Worm (Caenorhabditis elegans) whole organism, early embryonic: Measurements from ENCODE around the gene R08C7.4.

Experiments
- B0310.2 ChIP-seq: sonication (generic microtip); optimal IDR thresholded peaks from 2 replicates; lab custom pipeline; 2016; ENCODE audit warnings: mild to moderate bottlenecking, missing genetic modification characterization, missing compliant biosample characterization
- F13C5.2 ChIP-seq: sonication (generic microtip); optimal IDR thresholded peaks from 2 replicates; lab custom pipeline; 2017; ENCODE audit warnings: mild to moderate bottlenecking, missing genetic modification characterization, inconsistent platforms, missing compliant biosample characterization
- aly-1 ChIP-seq: sonication (generic microtip); optimal IDR thresholded peaks from 2 replicates; lab custom pipeline; 2016; ENCODE audit warnings: missing genetic modification characterization, missing compliant biosample characterization
- ama-1 ChIP-seq: fragments of 150-350 bp; optimal IDR thresholded peaks from 2 replicates; lab custom pipeline; 2014
- ceh-13 ChIP-seq: fragments of 200-800 bp; sonication (Bioruptor generic); optimal IDR thresholded peaks from 2 replicates; lab custom pipeline; 2018; ENCODE audit warnings: mild to moderate bottlenecking, missing genetic modification characterization, missing compliant biosample characterization
- ceh-36 ChIP-seq: sonication (generic microtip); optimal IDR thresholded peaks from 2 replicates; lab custom pipeline; 2016; ENCODE audit warnings: missing genetic modification characterization, inconsistent platforms, missing compliant biosample characterization
- ets-7 ChIP-seq: sonication (generic microtip); optimal IDR thresholded peaks from 2 replicates; lab custom pipeline; 2016; ENCODE audit warnings: missing genotype, missing genetic modification characterization, missing compliant biosample characterization
- flt-1 ChIP-seq: fragments of 200-800 bp; sonication (Bioruptor generic); IDR thresholded peaks from 2 replicates; pipeline ENCODE4 v1.3.6; 2022; ENCODE audit warnings: missing genetic modification characterization, missing compliant biosample characterization
- hmbx-1 ChIP-seq: sonication (generic microtip); optimal IDR thresholded peaks from 2 replicates; lab custom pipeline; 2016; ENCODE audit warnings: mild to moderate bottlenecking, missing genetic modification characterization, missing compliant biosample characterization
- hmg-4 ChIP-seq: fragments of 200-800 bp; sonication (Bioruptor generic); optimal IDR thresholded peaks from 2 replicates; lab custom pipeline; 2018; ENCODE audit warnings: mild to moderate bottlenecking, missing genetic modification characterization, missing compliant biosample characterization
- hnd-1 ChIP-seq: sonication (generic microtip); optimal IDR thresholded peaks from 2 replicates; lab custom pipeline; 2016; ENCODE audit warnings: missing genetic modification characterization, missing compliant biosample characterization
- pes-1 ChIP-seq: fragments of 200-800 bp; sonication (Bioruptor generic); IDR thresholded peaks from 2 replicates; pipeline ENCODE4 v1.3.6; 2022; ENCODE audit warnings: missing genetic modification reagents, missing genetic modification characterization, missing compliant biosample characterization
- scrt-1 ChIP-seq: fragments of 200-800 bp; sonication (Bioruptor generic); IDR thresholded peaks from 2 replicates; pipeline ENCODE4 v1.3.6; 2022; ENCODE audit warnings: missing genetic modification characterization, missing compliant biosample characterization
- sea-1 ChIP-seq: fragments of 200-800 bp; sonication (Bioruptor generic); conservative IDR thresholded peaks from 2 replicates; pipeline ENCODE4 v1.3.6; 2022; ENCODE audit warnings: missing genetic modification characterization, missing compliant biosample characterization
- tbx-11 ChIP-seq: fragments of 200-800 bp; sonication (Bioruptor generic); IDR thresholded peaks from 2 replicates; pipeline ENCODE4 v1.3.6; 2022; ENCODE audit warnings: missing genetic modification characterization, missing compliant biosample characterization
- tbx-37 ChIP-seq: fragments of 200-800 bp; sonication (Bioruptor generic); conservative IDR thresholded peaks from 2 replicates; pipeline ENCODE4 v1.3.6; 2022; ENCODE audit warnings: missing genetic modification reagents, missing genetic modification characterization, missing compliant biosample characterization
- tra-4 ChIP-seq: sonication (generic microtip); optimal IDR thresholded peaks from 2 replicates; lab custom pipeline; 2017; ENCODE audit warnings: missing genetic modification characterization, missing compliant biosample characterization

Gene R08C7.4

DNA sequence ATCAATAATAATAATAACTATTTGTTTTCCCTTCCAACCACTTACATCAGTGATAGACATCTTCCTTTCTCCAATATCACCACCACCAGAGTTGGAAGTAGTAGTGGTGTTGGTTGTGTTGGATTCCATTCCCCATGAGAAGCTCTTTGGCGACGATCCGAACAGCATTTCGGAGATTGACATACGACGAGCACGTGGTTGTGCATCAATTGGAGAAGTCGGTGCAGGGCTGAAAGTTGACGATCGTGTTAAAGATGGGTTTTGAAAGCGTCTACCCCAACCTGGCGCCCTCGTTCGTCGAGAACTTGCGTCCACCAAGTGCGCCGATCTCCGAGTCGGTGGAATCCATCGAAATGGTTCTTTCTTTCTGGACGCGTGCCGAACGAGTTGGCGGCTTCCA lies 34.2 kb downstream of the R08C7.4 start:
- TF ChIP-seq scrt-1 (GFP tag; lab: Robert Waterston, UW): no peak
- TF ChIP-seq pes-1 (GFP tag; lab: Robert Waterston, UW): no peak
- TF ChIP-seq tbx-37 (GFP tag; lab: Robert Waterston, UW): no peak
- TF ChIP-seq tbx-11: no peak
- no peak for TF ChIP-seq flt-1 (GFP tag; lab: Robert Waterston, UW)
- TF ChIP-seq ets-7 (tag; lab: Kevin White, UChicago): no peak
- no peak for TF ChIP-seq tra-4 (tag; lab: Kevin White, UChicago)

DNA sequence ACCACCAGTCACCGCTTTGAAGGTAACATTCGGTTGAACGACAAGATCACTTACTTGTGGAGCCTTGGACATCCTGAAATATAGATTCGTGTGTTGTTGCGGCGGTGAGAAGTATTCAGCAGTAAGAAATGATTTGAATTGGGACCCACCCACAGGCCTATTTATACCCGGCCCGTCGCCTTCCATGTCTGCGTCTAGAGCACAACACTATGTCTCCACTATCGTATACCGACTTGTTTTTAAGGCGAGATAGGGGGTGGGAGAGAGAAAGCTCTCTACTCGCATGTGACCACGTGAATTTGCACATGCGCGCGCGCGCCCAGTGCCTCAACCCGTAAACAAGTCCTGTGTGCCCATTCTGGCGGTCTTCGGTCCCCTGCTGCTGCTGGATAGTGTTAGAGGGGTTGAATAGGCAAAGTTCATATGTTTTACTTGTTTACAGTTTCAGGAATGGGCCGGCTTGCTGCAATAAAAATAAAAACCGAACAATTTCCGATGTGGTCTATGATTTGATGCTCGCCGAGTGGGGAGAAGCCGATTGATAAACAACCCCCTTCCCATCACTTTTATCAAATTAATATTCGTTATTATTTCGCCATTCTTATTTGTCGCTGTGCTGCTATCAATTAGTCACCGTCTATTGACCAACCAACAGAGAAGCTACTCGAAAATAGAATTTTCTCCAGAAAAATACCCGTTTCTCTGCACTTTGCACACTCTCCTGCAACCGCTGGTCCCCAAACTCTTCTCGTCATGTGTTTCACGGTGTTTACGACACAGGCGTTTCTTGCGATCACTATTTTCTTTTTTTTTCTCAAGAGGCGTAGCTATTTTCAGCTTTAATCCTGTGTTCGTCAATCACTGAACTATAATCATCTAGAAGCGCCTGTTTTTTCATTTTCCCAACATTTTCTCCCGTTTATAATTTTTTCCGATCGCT lies 35.2 kb downstream of the R08C7.4 start:
- TF ChIP-seq ama-1 (lab: Kevin White, UChicago) (no peak), flt-1 (GFP tag; lab: Robert Waterston, UW) (no peak), tbx-11 (no peak), ceh-36 (tag; lab: Kevin White, UChicago) (no peak), hmbx-1 (no peak), hnd-1 (tag; lab: Kevin White, UChicago) (no peak), F13C5.2 (tag; lab: Kevin White, UChicago) (no peak), hmg-4 (GFP tag; lab: Kevin White, UChicago) (no peak), scrt-1 (GFP tag; lab: Robert Waterston, UW) (no peak), pes-1 (GFP tag; lab: Robert Waterston, UW) (no peak), B0310.2 (tag; lab: Kevin White, UChicago) (no peak), ets-7 (tag; lab: Kevin White, UChicago) (no peak), tra-4 (tag; lab: Kevin White, UChicago) (no peak), tbx-37 (GFP tag; lab: Robert Waterston, UW) (no peak), sea-1 (no peak), ceh-13 (GFP tag; lab: Kevin White, UChicago) (no peak), aly-1 (tag; lab: Kevin White, UChicago) (no peak)

DNA sequence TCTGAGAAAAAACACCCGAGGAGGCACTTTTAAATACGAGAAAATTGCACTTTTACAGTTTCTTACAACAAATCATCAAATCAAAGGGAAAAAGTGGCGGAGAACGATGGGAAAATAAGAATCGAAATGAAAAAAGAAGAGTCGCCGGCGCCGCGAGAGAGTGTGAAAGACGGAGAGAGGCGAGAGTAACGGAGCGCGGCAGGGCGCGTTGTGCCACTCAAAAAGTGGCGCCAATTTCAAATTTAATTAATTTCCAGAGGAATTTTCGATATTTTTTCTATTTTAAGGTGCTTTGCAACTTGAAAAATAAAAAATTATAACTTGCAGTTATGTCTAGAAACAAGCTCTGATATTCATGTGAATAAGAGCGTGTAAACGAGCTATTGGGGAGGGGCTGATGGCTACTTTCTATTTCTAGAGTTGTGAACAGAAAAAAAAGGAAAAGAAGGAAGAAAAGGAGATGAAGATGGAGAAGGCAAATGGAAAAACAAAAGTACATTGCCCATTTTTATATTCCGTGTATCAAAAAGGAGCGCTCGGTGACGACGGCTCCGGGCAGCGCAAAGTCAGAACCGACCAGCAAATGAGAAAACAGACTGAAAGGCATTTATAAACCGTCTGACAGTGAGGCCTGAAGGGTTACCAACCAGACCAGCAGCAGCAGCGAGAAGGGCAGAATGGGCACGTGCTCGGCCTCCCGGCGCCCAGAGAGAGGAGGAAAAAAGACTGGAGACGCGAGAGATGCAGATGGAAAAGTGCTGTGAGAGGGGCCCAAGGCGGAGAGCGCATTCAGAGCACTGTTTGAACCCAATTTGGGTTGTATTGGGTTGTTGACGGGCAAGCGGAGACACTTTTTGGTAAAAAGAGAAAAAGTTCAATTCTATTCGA lies 36.3 kb downstream of the R08C7.4 start:
- no peak for TF ChIP-seq aly-1 (tag; lab: Kevin White, UChicago)
- TF ChIP-seq tra-4 (tag; lab: Kevin White, UChicago): no peak
- no peak for TF ChIP-seq scrt-1 (GFP tag; lab: Robert Waterston, UW)
- no peak for TF ChIP-seq ceh-13 (GFP tag; lab: Kevin White, UChicago)
- TF ChIP-seq ets-7 (tag; lab: Kevin White, UChicago): no peak
- no peak for TF ChIP-seq ceh-36 (tag; lab: Kevin White, UChicago)
- no peak for TF ChIP-seq tbx-11
- no peak for TF ChIP-seq flt-1 (GFP tag; lab: Robert Waterston, UW)
- no peak for TF ChIP-seq ama-1 (lab: Kevin White, UChicago)
- TF ChIP-seq sea-1: no peak

DNA sequence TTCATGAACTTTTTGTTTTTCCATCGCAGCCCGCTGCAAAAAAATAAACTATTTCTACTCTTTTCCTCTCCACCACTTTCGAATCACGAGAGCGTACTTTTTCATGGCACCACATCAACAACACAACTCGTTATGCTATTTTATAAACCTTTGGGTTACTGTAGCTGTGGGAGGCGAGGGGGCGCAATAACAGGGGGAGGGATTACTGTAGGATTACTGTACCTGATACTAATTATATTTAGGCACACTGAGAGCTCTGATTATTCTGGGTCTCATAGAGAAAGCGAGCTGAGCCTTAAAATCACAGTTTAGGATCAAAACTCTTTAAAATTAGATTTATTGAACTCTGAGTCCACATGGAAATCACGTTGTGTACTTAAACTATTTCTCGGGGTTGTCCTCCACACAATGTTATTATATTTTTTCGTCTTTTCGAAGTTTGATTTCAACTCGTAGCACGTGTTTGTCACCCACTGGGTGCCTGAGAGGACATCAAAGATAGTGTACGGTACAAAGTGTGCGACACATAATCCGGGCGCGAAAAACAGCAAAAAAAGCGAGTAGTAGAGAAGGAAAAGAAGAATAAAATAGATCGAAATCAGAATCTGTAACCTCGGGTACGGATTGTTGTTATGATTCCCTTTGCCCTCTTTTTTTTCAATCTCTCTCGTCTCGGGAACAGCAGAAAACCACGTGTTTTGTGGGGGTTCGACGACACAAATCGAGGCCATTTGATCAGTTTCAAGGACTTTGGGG lies 37.8 kb downstream of the R08C7.4 start:
- TF ChIP-seq tra-4 (tag; lab: Kevin White, UChicago) (no peak), flt-1 (GFP tag; lab: Robert Waterston, UW) (no peak), hnd-1 (tag; lab: Kevin White, UChicago) (no peak), ceh-13 (GFP tag; lab: Kevin White, UChicago) (no peak), B0310.2 (tag; lab: Kevin White, UChicago) (no peak), ama-1 (lab: Kevin White, UChicago) (no peak), pes-1 (GFP tag; lab: Robert Waterston, UW) (no peak), tbx-11 (no peak), aly-1 (tag; lab: Kevin White, UChicago) (no peak), ets-7 (tag; lab: Kevin White, UChicago) (no peak), ceh-36 (tag; lab: Kevin White, UChicago) (no peak), sea-1 (no peak), hmg-4 (GFP tag; lab: Kevin White, UChicago) (no peak), scrt-1 (GFP tag; lab: Robert Waterston, UW) (no peak)

DNA sequence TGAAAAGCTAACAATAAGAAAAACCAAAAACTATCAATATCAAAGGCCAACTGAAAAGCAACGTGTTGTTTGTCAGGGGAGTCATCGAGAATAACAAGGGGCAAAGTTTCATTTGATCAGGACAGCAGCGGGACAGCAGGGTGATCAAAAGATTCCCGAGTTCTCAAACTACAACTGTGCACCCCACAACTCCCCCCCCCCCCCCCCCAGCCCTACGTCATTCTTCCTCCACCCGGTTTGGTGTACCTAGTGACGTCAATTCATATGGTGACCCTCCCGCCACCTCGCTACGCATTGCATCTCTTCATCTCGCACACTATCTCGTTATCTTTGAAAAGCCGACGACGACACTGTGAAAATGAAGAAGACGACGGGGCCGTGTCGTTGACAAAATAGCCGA lies 38.9 kb downstream of the R08C7.4 start:
- TF ChIP-seq hmbx-1 (no peak), flt-1 (GFP tag; lab: Robert Waterston, UW) (no peak), hnd-1 (tag; lab: Kevin White, UChicago) (no peak), pes-1 (GFP tag; lab: Robert Waterston, UW) (no peak), sea-1 (no peak), tra-4 (tag; lab: Kevin White, UChicago) (no peak), aly-1 (tag; lab: Kevin White, UChicago) (no peak), ets-7 (tag; lab: Kevin White, UChicago) (no peak), F13C5.2 (tag; lab: Kevin White, UChicago) (no peak), hmg-4 (GFP tag; lab: Kevin White, UChicago) (no peak), B0310.2 (tag; lab: Kevin White, UChicago) (no peak), ceh-36 (tag; lab: Kevin White, UChicago) (no peak), ceh-13 (GFP tag; lab: Kevin White, UChicago) (no peak), tbx-11 (no peak), tbx-37 (GFP tag; lab: Robert Waterston, UW) (no peak), ama-1 (lab: Kevin White, UChicago) (no peak), scrt-1 (GFP tag; lab: Robert Waterston, UW) (no peak)
